Fruit fly (Drosophila melanogaster): ENCODE data around the gene CG43136.

Gene CG43136

DNA sequence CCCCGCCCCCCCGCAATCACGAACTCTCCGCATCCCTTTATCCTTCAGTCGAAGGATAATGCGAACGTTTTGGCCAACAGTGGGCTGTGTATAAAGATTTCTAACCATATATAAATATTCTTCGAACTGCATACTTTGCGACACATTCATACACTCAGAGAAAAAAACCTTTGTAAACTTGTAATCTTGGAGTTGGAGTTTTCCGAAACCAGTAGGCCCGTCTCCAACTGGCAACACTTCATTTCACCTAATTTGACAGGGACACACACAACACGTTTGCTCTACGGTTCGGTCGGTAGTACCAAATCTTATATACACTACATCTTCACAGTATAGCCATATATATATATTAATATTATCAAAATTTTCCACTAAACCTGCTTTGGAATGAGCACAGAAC is 15.2 kb downstream of the CG43136 start, which contains the start of gene CG15764:
Gene CG15764, plus strand, starts transcription at position 301 of the 400 bp plus-strand sequence.
- TF ChIP-seq CG32006 (GFP tag; optimal IDR thresholded peaks at IDR 0.05) (no peak), Lpt (GFP tag; optimal IDR thresholded peaks at IDR 0.05) (no peak), Sox102F (GFP tag; optimal IDR thresholded peaks at IDR 0.05) (no peak), Ets96B (tag; optimal IDR thresholded peaks at IDR 0.05) (no peak), CG34406 (GFP tag; optimal IDR thresholded peaks at IDR 0.05) (no peak), svp (GFP tag) (no peak), CG7368 (GFP tag; optimal IDR thresholded peaks at IDR 0.05) (no peak), CG4318 (GFP tag; optimal IDR thresholded peaks at IDR 0.05) (no peak), Sox14 (GFP tag; optimal IDR thresholded peaks at IDR 0.05) (no peak), fd85E (GFP tag; optimal IDR thresholded peaks at IDR 0.05) (no peak), ss (GFP tag; optimal IDR thresholded peaks at IDR 0.05) (no peak), Hr39 (GFP tag; optimal IDR thresholded peaks at IDR 0.05) (no peak), net (GFP tag; optimal IDR thresholded peaks at IDR 0.05) (no peak), CG6163 (GFP tag; IDR thresholded peaks at IDR 0.05) (no peak)

dm6 chrX:5873164-5873563 is 19.6 kb downstream of the CG43136 start, which contains the start of gene GAA1:
Gene GAA1, minus strand, starts transcription at chrX:5873357.
- TF ChIP-seq CG1621 (tag; optimal IDR thresholded peaks at IDR 0.05) (peak; percentile 2), Ets96B (tag; optimal IDR thresholded peaks at IDR 0.05) (no peak)

DNA sequence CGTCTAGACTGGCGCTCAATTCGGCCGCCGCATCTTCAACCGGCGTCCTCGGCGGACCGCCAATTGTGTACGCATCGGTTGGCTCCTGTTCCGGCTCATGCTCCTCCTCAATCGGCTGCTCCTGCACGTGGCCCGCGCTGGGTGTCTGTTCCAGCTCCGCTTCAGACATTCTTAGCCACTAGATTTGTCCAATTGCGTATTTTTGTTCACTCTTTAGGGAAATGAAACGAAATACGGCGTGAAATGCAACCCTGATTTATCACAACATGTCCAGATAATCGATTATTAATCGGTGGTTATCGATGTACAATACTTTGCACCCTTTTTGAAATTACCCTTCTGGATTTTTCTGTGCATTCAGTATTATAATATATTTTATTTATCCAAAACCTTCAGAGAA is 23.0 kb downstream of the CG43136 start, which contains the start of gene mof:
Gene mof, minus strand, starts transcription at position 270 of the 400 bp plus-strand sequence.
- peak; percentile 90 for TF ChIP-seq CG1621 (tag; optimal IDR thresholded peaks at IDR 0.05)
- peak; percentile 13 for TF ChIP-seq Eip78C (GFP tag)
- no peak for TF ChIP-seq OdsH (GFP tag; optimal IDR thresholded peaks at IDR 0.05)

DNA sequence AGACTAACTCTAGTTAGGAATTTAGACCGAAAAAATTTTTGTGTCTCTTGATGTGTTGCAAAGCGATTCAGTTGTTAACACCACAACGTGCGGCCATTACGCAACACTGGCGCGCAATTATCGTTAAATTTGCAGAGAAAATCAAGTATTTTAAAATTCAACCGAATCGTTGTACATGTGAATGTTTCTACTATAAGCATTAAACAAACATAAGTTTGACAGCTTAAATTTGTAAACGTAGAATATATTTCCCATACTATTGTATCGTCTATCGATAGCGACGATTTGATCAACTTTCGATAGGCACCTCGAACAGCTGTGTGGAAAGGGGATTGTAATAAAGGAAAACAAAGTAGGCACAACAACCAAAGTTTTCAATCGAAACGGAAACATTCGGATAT is 26.0 kb downstream of the CG43136 start, which contains the start of the genes Usp30 and CG16721:
Gene Usp30, minus strand, starts transcription at position 245 of the 401 bp plus-strand sequence.
Gene CG16721, plus strand, starts transcription at position 327 of the 401 bp plus-strand sequence.
- TF ChIP-seq CG8119 (GFP tag; IDR thresholded peaks at IDR 0.05): no peak
- TF ChIP-seq CG6792 (GFP tag; optimal IDR thresholded peaks at IDR 0.05): peak; percentile 4
- peak; percentile 4 for TF ChIP-seq CG8319 (GFP tag; optimal IDR thresholded peaks at IDR 0.05)
- peak; percentile 33 for TF ChIP-seq acj6 (GFP tag; optimal IDR thresholded peaks at IDR 0.05)
- no peak for TF ChIP-seq spab (GFP tag; optimal IDR thresholded peaks at IDR 0.05)
- no peak for TF ChIP-seq Blimp-1 (GFP tag; optimal IDR thresholded peaks at IDR 0.05)
- TF ChIP-seq CG6163 (GFP tag; IDR thresholded peaks at IDR 0.05): peak; percentile 61; the same call in 2 of the 3 replicates
- no peak for TF ChIP-seq salr (GFP tag; optimal IDR thresholded peaks at IDR 0.05)
- TF ChIP-seq CG6276 (GFP tag; optimal IDR thresholded peaks at IDR 0.05): no peak
- TF ChIP-seq Sox14 (GFP tag; optimal IDR thresholded peaks at IDR 0.05): peak; percentile 69
- no peak for TF ChIP-seq CG16779 (tag; optimal IDR thresholded peaks at IDR 0.05)
- no peak for TF ChIP-seq Sox102F (GFP tag; optimal IDR thresholded peaks at IDR 0.05)
- peak; percentile 77 for TF ChIP-seq dsx (GFP tag; optimal IDR thresholded peaks at IDR 0.05; ENCODE audit: poor library complexity, severe bottlenecking)
- peak; percentile 49 for TF ChIP-seq Hr39 (GFP tag; optimal IDR thresholded peaks at IDR 0.05)
- peak; percentile 10 for TF ChIP-seq CG34406 (GFP tag; optimal IDR thresholded peaks at IDR 0.05)
- TF ChIP-seq CG1621 (tag; optimal IDR thresholded peaks at IDR 0.05): peak; percentile 51
- TF ChIP-seq cyc (GFP tag; optimal IDR thresholded peaks at IDR 0.05): peak; percentile 61
- no peak for TF ChIP-seq CG32006 (GFP tag; optimal IDR thresholded peaks at IDR 0.05)
- TF ChIP-seq lz (GFP tag; optimal IDR thresholded peaks at IDR 0.05): peak; percentile 67
- TF ChIP-seq Eip75B (GFP tag; optimal IDR thresholded peaks at IDR 0.05): no peak
- TF ChIP-seq CG3032 (tag; optimal IDR thresholded peaks at IDR 0.05): peak; percentile 20
- TF ChIP-seq pdm3 (GFP tag; optimal IDR thresholded peaks at IDR 0.05): no peak
- peak; percentile 8 for TF ChIP-seq CG8632 (GFP tag; optimal IDR thresholded peaks at IDR 0.05)
- no peak for TF ChIP-seq Lpt (GFP tag; optimal IDR thresholded peaks at IDR 0.05)
- peak; percentile 57 for TF ChIP-seq Met (GFP tag; optimal IDR thresholded peaks at IDR 0.05)
- no peak for TF ChIP-seq CG6854 (GFP tag; optimal IDR thresholded peaks at IDR 0.05)
- TF ChIP-seq fd85E (GFP tag; optimal IDR thresholded peaks at IDR 0.05): peak; percentile 30
- TF ChIP-seq CG3919 (GFP tag; optimal IDR thresholded peaks at IDR 0.05): peak; percentile 51
- TF ChIP-seq fd59A (GFP tag; optimal IDR thresholded peaks at IDR 0.05): peak; percentile 20
- TF ChIP-seq esn (GFP tag; optimal IDR thresholded peaks at IDR 0.05): peak; percentile 69
- peak; percentile 37 for TF ChIP-seq CG10631 (GFP tag; optimal IDR thresholded peaks at IDR 0.05)
- no peak for TF ChIP-seq CG6808 (GFP tag; optimal IDR thresholded peaks at IDR 0.05)
- TF ChIP-seq Ets96B (tag; optimal IDR thresholded peaks at IDR 0.05): peak; percentile 6
- no peak for TF ChIP-seq Hr38 (GFP tag; optimal IDR thresholded peaks at IDR 0.05)
- peak; percentile 34 for TF ChIP-seq Ets21C (GFP tag; optimal IDR thresholded peaks at IDR 0.05)
- TF ChIP-seq dac (GFP tag; optimal IDR thresholded peaks at IDR 0.05): no peak
- TF ChIP-seq topi (GFP tag; optimal IDR thresholded peaks at IDR 0.05): peak; percentile 65

Data from whole organism, prepupa.